Fruit fly (Drosophila melanogaster): ENCODE measurements around the gene CG12795.

CG12795 gene

DNA sequence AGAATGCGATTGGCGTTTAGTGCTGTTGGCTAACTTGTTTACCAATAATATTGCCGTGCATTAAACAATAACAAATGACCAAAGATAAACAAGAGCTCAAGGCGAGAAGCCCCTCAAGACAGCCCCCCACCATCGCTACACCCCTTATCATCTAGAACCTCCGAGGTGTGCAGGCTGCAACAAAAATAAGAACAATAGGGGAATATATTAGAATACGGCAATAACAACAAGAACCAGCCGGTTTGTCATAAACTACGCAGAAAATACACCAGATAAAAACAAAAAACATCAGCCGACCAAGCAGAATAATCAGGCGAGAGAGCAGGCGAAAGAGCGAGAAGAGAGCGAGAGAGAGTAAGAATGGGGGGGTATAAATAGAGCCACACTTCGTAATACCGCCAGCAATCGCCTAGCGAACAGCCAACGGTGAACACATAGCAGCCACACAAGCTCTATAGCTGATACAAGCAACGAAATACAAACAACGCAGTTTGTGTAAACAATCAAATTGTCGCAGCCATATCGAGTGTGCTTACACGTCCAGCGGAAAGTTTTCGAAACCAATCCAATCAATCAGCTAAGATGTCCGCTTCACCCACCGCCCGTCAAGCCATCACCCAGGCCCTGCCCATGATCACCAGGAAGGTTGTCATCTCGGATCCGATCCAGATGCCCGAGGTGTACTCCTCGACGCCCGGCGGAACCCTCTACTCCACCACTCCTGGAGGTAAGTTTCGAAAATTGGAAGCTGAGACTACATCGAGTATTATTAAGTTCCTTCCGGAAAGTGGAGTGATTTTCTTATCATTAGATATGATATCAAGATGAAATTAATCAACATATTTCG is 26.0 kb downstream of the CG12795 start, which contains the start of gene Thor (continued):
- TF ChIP-seq CG6254 (GFP tag; optimal IDR thresholded peaks at IDR 0.05): peak; percentile 66
- TF ChIP-seq CG2202 (tag; optimal IDR thresholded peaks at IDR 0.05): peak; percentile 54
- peak; percentile 61 for TF ChIP-seq CG15514 (GFP tag; optimal IDR thresholded peaks at IDR 0.05)
- TF ChIP-seq D19B (GFP tag; optimal IDR thresholded peaks at IDR 0.05): no peak
- peak; percentile 68 for TF ChIP-seq gsb (GFP tag; IDR thresholded peaks at IDR 0.05)
- TF ChIP-seq gce (GFP tag; IDR thresholded peaks at IDR 0.05): peak; percentile 83
- TF ChIP-seq bbx (GFP tag; IDR thresholded peaks at IDR 0.05; ENCODE audit: partially characterized antibody): peak; percentile 78
- TF ChIP-seq eve (GFP tag; optimal IDR thresholded peaks at IDR 0.05): no peak
- TF ChIP-seq jumu (GFP tag; optimal IDR thresholded peaks at IDR 0.05): peak; percentile 62
- TF ChIP-seq CG15011 (GFP tag; optimal IDR thresholded peaks at IDR 0.05): peak; percentile 57
- TF ChIP-seq CG31441 (GFP tag; IDR thresholded peaks at IDR 0.05): peak; percentile 71
- TF ChIP-seq CG3838 (GFP tag; optimal IDR thresholded peaks at IDR 0.05): no peak
- peak; percentile 11 for TF ChIP-seq bab2 (GFP tag; optimal IDR thresholded peaks at IDR 0.05)
- peak; percentile 74 for TF ChIP-seq CG12659 (GFP tag; optimal IDR thresholded peaks at IDR 0.05)
- TF ChIP-seq CG1603 (tag; optimal IDR thresholded peaks at IDR 0.05): peak; percentile 40
- peak; percentile 70 for TF ChIP-seq Meics (GFP tag; optimal IDR thresholded peaks at IDR 0.05)
- peak; percentile 39 for TF ChIP-seq odd (GFP tag; optimal IDR thresholded peaks at IDR 0.05)
- peak; percentile 56 for TF ChIP-seq CG2712 (tag; optimal IDR thresholded peaks at IDR 0.05)
- TF ChIP-seq GATAe (GFP tag; conservative IDR thresholded peaks at IDR 0.05): no peak
- TF ChIP-seq NFAT (GFP tag; IDR thresholded peaks at IDR 0.05): peak; percentile 96
- TF ChIP-seq CG1647 (GFP tag; optimal IDR thresholded peaks at IDR 0.05): peak; percentile 69
- TF ChIP-seq pzg (GFP tag; optimal IDR thresholded peaks at IDR 0.05): peak; percentile 12
- TF ChIP-seq CG4854 (GFP tag; optimal IDR thresholded peaks at IDR 0.05): peak; percentile 60
- TF ChIP-seq pnt (GFP tag; optimal IDR thresholded peaks at IDR 0.05): peak; percentile 26
- TF ChIP-seq dimm (GFP tag; IDR thresholded peaks at IDR 0.05): 0 out of 2 replicates have a peak, but pooled peaks have one; percentile 4
- TF ChIP-seq Scr (GFP tag; IDR thresholded peaks at IDR 0.05; ENCODE audit: partially characterized antibody): 0 out of 2 replicates have a peak, but pooled peaks have one; percentile 36
- TF ChIP-seq Bdp1 (GFP tag; optimal IDR thresholded peaks at IDR 0.05): peak; percentile 63
- TF ChIP-seq emc (GFP tag; optimal IDR thresholded peaks at IDR 0.05): peak; percentile 25
- peak; percentile 67; the same call in 2 of the 3 replicates for TF ChIP-seq ase (GFP tag; IDR thresholded peaks at IDR 0.05)
- TF ChIP-seq CG10147 (GFP tag; optimal IDR thresholded peaks at IDR 0.05): peak; percentile 6
- TF ChIP-seq Neu2 (GFP tag; optimal IDR thresholded peaks at IDR 0.05; ENCODE audit: borderline replicate concordance): no peak
- TF ChIP-seq CG5180 (GFP tag; optimal IDR thresholded peaks at IDR 0.05): peak; percentile 74
- no peak for TF ChIP-seq Aef1 (GFP tag; IDR thresholded peaks at IDR 0.05)
- TF ChIP-seq B-H2 (GFP tag; optimal IDR thresholded peaks at IDR 0.05): peak; percentile 82
- peak; percentile 62 for TF ChIP-seq shn (GFP tag; optimal IDR thresholded peaks at IDR 0.05)
- TF ChIP-seq CG6765 (GFP tag; optimal IDR thresholded peaks at IDR 0.05): peak; percentile 62
- peak; percentile 68 for TF ChIP-seq CG3407 (GFP tag; optimal IDR thresholded peaks at IDR 0.05)
- peak; percentile 41; the same call in 1 of the 2 replicates for TF ChIP-seq CG11085 (GFP tag; IDR thresholded peaks at IDR 0.05)
- TF ChIP-seq TFAM (GFP tag; optimal IDR thresholded peaks at IDR 0.05): no peak
- TF ChIP-seq CG13424 (tag; optimal IDR thresholded peaks at IDR 0.05): peak; percentile 25
- no peak for TF ChIP-seq run (tag; optimal IDR thresholded peaks at IDR 0.05)
- no peak for TF ChIP-seq CG14860 (GFP tag; IDR thresholded peaks at IDR 0.05; ENCODE audit: partially characterized antibody)
- no peak; the same call in 2 of the 3 replicates for TF ChIP-seq CG11093 (GFP tag; IDR thresholded peaks at IDR 0.05)
- no peak for TF ChIP-seq CG7357 (GFP tag; IDR thresholded peaks at IDR 0.05)
- TF ChIP-seq zfh1 (GFP tag; IDR thresholded peaks at IDR 0.05): peak; percentile 80
- TF ChIP-seq en (GFP tag; optimal IDR thresholded peaks at IDR 0.05): peak; percentile 50
- peak; percentile 96 for TF ChIP-seq CG13624 (GFP tag; optimal IDR thresholded peaks at IDR 0.05)
- TF ChIP-seq CG8924 (tag; optimal IDR thresholded peaks at IDR 0.05): peak; percentile 74
